Fruit fly (Drosophila melanogaster) whole organism, embryonic: ENCODE data around the gene CG43678.

Experiments used
- Bdp1 ChIP-seq: fragments of 200-800 bp; sonication (Bioruptor generic); optimal IDR thresholded peaks from 3 replicates; lab custom pipeline; 2016; ENCODE audit warnings: missing biosample characterization, missing genetic modification characterization
- CG10979 ChIP-seq: fragments of 200-800 bp; sonication (Bioruptor generic); optimal IDR thresholded peaks from 2 replicates; lab custom pipeline; 2018; ENCODE audit warnings: missing biosample characterization, mild to moderate bottlenecking, missing genetic modification characterization, moderate library complexity
- CG13894 ChIP-seq: fragments of 200-800 bp; sonication (Bioruptor generic); optimal IDR thresholded peaks from 3 replicates; lab custom pipeline; 2018; ENCODE audit warnings: missing biosample characterization, mild to moderate bottlenecking, missing genetic modification characterization, moderate library complexity
- CG2199 ChIP-seq: fragments of 200-800 bp; sonication (Bioruptor generic); IDR thresholded peaks from 3 replicates; pipeline ENCODE4 v1.3.6; 2022; ENCODE audit warnings: missing biosample characterization, missing genetic modification characterization
- CG34224 ChIP-seq: fragments of 200-800 bp; sonication (Bioruptor generic); IDR thresholded peaks from 3 replicates; pipeline ENCODE4 v1.3.6; 2022; ENCODE audit warnings: missing biosample characterization, missing genetic modification characterization; ENCODE audit not compliant: partially characterized antibody
- Side ChIP-seq: fragments of 200-800 bp; sonication (Bioruptor generic); optimal IDR thresholded peaks from 2 replicates; lab custom pipeline; 2016; ENCODE audit warnings: missing biosample characterization, missing genetic modification characterization
- Sox102F ChIP-seq: fragments of 200-800 bp; sonication (Bioruptor generic); optimal IDR thresholded peaks from 2 replicates; lab custom pipeline; 2018; ENCODE audit warnings: missing biosample characterization, mild to moderate bottlenecking, missing genetic modification characterization, moderate library complexity
- br ChIP-seq: fragments of >200 bp; optimal IDR thresholded peaks from 2 replicates; lab custom pipeline; 2017
- cg ChIP-seq: fragments of 200-800 bp; sonication (Bioruptor generic); optimal IDR thresholded peaks from 3 replicates; lab custom pipeline; 2019; ENCODE audit warnings: missing biosample characterization, mild to moderate bottlenecking, missing genetic modification characterization, moderate library complexity
- nerfin-2 ChIP-seq: fragments of 200-800 bp; sonication (Bioruptor generic); IDR thresholded peaks from 2 replicates; pipeline ENCODE4 v1.3.6; 2022; ENCODE audit warnings: missing biosample characterization, missing genetic modification characterization; ENCODE audit not compliant: partially characterized antibody
- nmo ChIP-seq: fragments of 200-800 bp; sonication (Bioruptor generic); optimal IDR thresholded peaks from 2 replicates; lab custom pipeline; 2018; ENCODE audit warnings: missing biosample characterization, mild to moderate bottlenecking, missing genetic modification characterization, moderate library complexity
- ranshi ChIP-seq: fragments of 200-800 bp; sonication (Bioruptor generic); IDR thresholded peaks from 2 replicates; pipeline ENCODE4 v1.3.6; 2022; ENCODE audit warnings: missing biosample characterization, missing genetic modification characterization
- stc ChIP-seq: fragments of 200-800 bp; sonication (Bioruptor generic); IDR thresholded peaks from 2 replicates; pipeline ENCODE4 v1.3.6; 2022; ENCODE audit warnings: missing biosample characterization, missing genetic modification characterization
- zfh1 ChIP-seq: fragments of 200-800 bp; sonication (Bioruptor generic); IDR thresholded peaks from 3 replicates; pipeline ENCODE4 v1.3.6; 2022; ENCODE audit warnings: missing biosample characterization, missing genetic modification characterization

- TF ChIP-seq br (lab: Kevin White, UChicago) = no peak
- TF ChIP-seq ranshi (GFP tag; lab: Robert Waterston, UW) = no peak
- TF ChIP-seq nmo (GFP tag; lab: Kevin White, UChicago) = no peak
- TF ChIP-seq cg (GFP tag; lab: Kevin White, UChicago) = no peak
- TF ChIP-seq CG13894 (tag; lab: Kevin White, UChicago) = no peak
- TF ChIP-seq Side (GFP tag; lab: Kevin White, UChicago) = no peak
- no peak for TF ChIP-seq nerfin-2
- no peak for TF ChIP-seq stc (GFP tag; lab: Robert Waterston, UW)
- no peak for TF ChIP-seq CG2199 (GFP tag; lab: Robert Waterston, UW)
- TF ChIP-seq Bdp1 (GFP tag; lab: Kevin White, UChicago) = no peak
- no peak for TF ChIP-seq CG10979 (tag; lab: Kevin White, UChicago)
- no peak for TF ChIP-seq CG34224 (GFP tag; lab: Robert Waterston, UW)
- TF ChIP-seq Sox102F (GFP tag; lab: Kevin White, UChicago) = no peak
- no peak for TF ChIP-seq zfh1
Observed at dm6 chr3L:15061605-15062004, 12.3 kb upstream of the CG43678 start, which contains the start of gene CG13460.
